Worm (Caenorhabditis elegans): ENCODE measurements around the gene T10C6.7.

The T10C6.7 gene

DNA sequence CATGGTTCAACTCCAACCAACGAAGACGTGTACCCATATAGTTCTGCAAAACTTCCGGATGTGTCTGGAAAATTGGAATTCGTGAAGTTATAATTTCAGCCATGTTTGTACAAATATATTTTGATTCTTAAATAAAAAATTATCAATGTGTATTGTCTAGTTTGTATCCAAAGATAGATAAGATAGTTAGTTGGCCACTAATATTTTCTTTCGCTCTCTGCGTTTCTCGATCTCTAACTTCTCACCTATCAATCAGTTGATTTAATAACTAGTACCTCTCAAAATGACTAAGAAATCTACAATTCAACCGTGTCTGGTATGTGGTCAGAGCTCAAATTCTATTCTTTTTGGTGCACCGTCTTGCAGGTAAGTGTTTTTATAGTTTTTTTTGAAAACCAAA is 39.7 kb upstream of the T10C6.7 start, which contains the start of gene nhr-176:
nhr-176 (plus strand) TSS at position 159 of the 400 bp plus-strand sequence.
- TF ChIP-seq fos-1 (tag; optimal IDR thresholded peaks at IDR 0.05) (peak; percentile 9), lin-39 (tag; optimal IDR thresholded peaks at IDR 0.05) (no peak)

DNA sequence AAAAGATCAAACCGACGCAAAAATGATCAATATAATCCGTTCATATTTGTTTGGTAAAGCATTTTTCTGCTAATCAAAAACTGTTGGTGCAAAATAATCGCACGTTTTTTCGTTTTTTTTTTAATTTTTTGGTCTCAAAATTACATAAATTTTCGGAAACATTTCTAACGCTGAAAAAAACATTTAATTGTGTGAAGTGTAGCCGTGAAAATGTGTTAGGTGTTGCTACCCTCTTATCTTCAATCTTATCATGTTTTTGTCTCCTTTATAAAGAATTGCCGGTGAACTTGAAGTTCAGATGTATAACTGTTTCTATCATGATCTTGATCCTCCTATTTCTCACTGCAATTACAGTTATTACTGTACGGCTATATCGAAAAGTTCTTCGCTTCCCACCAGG is 37.4 kb upstream of the T10C6.7 start, which contains the start of gene cyp-35D1:
cyp-35D1 (plus strand) TSS at position 301 of the 400 bp plus-strand sequence.
- TF ChIP-seq ztf-1 (GFP tag; conservative IDR thresholded peaks at IDR 0.05) (no peak), zag-1 (tag; optimal IDR thresholded peaks at IDR 0.05) (no peak), nhr-25 (tag; optimal IDR thresholded peaks at IDR 0.05) (no peak), lsy-2 (tag; optimal IDR thresholded peaks at IDR 0.05) (no peak), C34F6.9 (tag; optimal IDR thresholded peaks at IDR 0.05) (no peak), lin-11 (tag; optimal IDR thresholded peaks at IDR 0.05) (no peak), ztf-4 (tag; optimal IDR thresholded peaks at IDR 0.05) (no peak), sma-9 (GFP tag; optimal IDR thresholded peaks at IDR 0.05) (no peak), sma-9 (tag; optimal IDR thresholded peaks at IDR 0.05) (no peak), mab-5 (tag; optimal IDR thresholded peaks at IDR 0.05) (no peak), lin-13 (GFP tag; optimal IDR thresholded peaks at IDR 0.05) (no peak), nhr-12 (tag; optimal IDR thresholded peaks at IDR 0.05) (no peak), skn-1 (tag; optimal IDR thresholded peaks at IDR 0.05) (no peak), mdl-1 (tag; optimal IDR thresholded peaks at IDR 0.05) (no peak), nhr-23 (tag; optimal IDR thresholded peaks at IDR 0.05) (no peak), blmp-1 (tag; optimal IDR thresholded peaks at IDR 0.05; ENCODE audit: insufficient read depth) (no peak)

DNA sequence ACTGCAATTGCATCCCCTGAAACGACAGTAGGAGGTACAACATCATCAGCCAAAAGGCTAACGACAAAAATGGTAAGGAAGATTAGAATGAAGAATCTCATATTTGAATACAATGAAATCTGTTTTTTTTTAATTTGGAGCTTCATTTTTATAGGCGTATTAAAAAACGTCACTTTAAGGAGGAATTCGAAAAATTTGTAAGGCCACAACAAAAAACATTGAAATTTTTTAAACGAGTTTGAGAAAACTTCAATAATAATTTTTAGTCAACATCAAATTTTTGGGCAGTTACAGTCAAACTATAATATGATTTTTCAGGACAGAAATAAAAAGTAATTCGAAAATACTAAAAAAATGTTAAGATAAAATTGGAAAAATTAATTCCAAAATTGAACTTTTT is 31.3 kb upstream of the T10C6.7 start, which contains the start of gene F14H3.14:
F14H3.14 (minus strand) TSS at position 101 of the 400 bp plus-strand sequence.
- TF ChIP-seq lsy-2 (tag; optimal IDR thresholded peaks at IDR 0.05), result no peak
- TF ChIP-seq ztf-11 (tag; optimal IDR thresholded peaks at IDR 0.05), result no peak
- TF ChIP-seq nhr-6 (tag; optimal IDR thresholded peaks at IDR 0.05), result no peak
- no peak for TF ChIP-seq crh-2 (tag; optimal IDR thresholded peaks at IDR 0.05)
- TF ChIP-seq unc-39 (tag; optimal IDR thresholded peaks at IDR 0.05), result no peak
- no peak for TF ChIP-seq elt-3 (tag; optimal IDR thresholded peaks at IDR 0.05)
- no peak for TF ChIP-seq skn-1 (tag; optimal IDR thresholded peaks at IDR 0.05)
- no peak for TF ChIP-seq nhr-21 (tag; optimal IDR thresholded peaks at IDR 0.05)
- no peak for TF ChIP-seq ztf-4 (tag; optimal IDR thresholded peaks at IDR 0.05)
- no peak for TF ChIP-seq ztf-1 (GFP tag; conservative IDR thresholded peaks at IDR 0.05)

ce11 chrV:16061993-16062392 is 30.5 kb upstream of the T10C6.7 start, which contains the start of gene fbxa-100:
Gene fbxa-100 (minus strand): TSS chrV:16062093.
- no peak for TF ChIP-seq elt-3 (tag; optimal IDR thresholded peaks at IDR 0.05)

DNA sequence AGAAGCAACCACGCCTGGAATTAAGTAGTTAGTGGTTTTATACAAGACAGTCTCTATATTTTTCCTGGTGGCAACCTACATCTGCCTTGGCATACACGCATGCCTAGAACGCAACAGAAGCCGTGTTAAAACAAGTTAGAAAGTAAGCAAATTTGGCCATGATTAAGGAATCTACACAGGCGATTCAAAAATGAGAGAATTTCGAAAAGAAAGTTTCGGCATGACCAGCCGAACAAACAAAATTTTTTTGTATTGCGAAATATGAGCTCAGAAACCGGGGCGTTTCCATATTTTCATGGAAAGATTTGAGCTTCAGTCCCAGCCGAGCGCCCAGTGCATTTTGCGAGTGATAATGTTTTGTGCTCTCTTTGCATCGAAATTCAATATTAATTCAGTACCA is 28.6 kb upstream of the T10C6.7 start, which contains the start of gene F14H3.15:
F14H3.15 (minus strand) TSS at position 101 of the 400 bp plus-strand sequence.
- TF ChIP-seq sem-4 (tag; optimal IDR thresholded peaks at IDR 0.05), result no peak
- no peak for TF ChIP-seq nhr-129 (tag; optimal IDR thresholded peaks at IDR 0.05)
- TF ChIP-seq aly-2 (tag; optimal IDR thresholded peaks at IDR 0.05), result no peak
- TF ChIP-seq unc-62 (GFP tag; optimal IDR thresholded peaks at IDR 0.05), result no peak
- no peak for TF ChIP-seq lin-13 (GFP tag; optimal IDR thresholded peaks at IDR 0.05)
- TF ChIP-seq ztf-4 (tag; optimal IDR thresholded peaks at IDR 0.05), result no peak
- no peak for TF ChIP-seq lin-11 (tag; optimal IDR thresholded peaks at IDR 0.05)
- TF ChIP-seq nhr-11 (tag; optimal IDR thresholded peaks at IDR 0.05), result no peak
- no peak for TF ChIP-seq snpc-4 (tag; optimal IDR thresholded peaks at IDR 0.05)
- no peak for TF ChIP-seq mdl-1 (tag; optimal IDR thresholded peaks at IDR 0.05)
- TF ChIP-seq nhr-23 (tag; optimal IDR thresholded peaks at IDR 0.05), result no peak
- TF ChIP-seq nhr-77 (tag; optimal IDR thresholded peaks at IDR 0.05), result no peak
- no peak for TF ChIP-seq sma-3 (GFP tag; optimal IDR thresholded peaks at IDR 0.05)
- TF ChIP-seq nhr-10 (tag; optimal IDR thresholded peaks at IDR 0.05), result no peak
- TF ChIP-seq elt-3 (tag; optimal IDR thresholded peaks at IDR 0.05), result no peak

- TF ChIP-seq crh-2 (tag; optimal IDR thresholded peaks at IDR 0.05) (no peak), fos-1 (tag; optimal IDR thresholded peaks at IDR 0.05) (no peak), unc-62 (GFP tag; optimal IDR thresholded peaks at IDR 0.05) (no peak), ceh-16 (tag; optimal IDR thresholded peaks at IDR 0.05) (no peak), snpc-4 (tag; optimal IDR thresholded peaks at IDR 0.05) (no peak), C34F6.9 (tag; optimal IDR thresholded peaks at IDR 0.05) (no peak), ztf-1 (GFP tag; conservative IDR thresholded peaks at IDR 0.05) (no peak), nhr-6 (tag; optimal IDR thresholded peaks at IDR 0.05) (no peak), nhr-12 (tag; optimal IDR thresholded peaks at IDR 0.05) (no peak), unc-39 (tag; optimal IDR thresholded peaks at IDR 0.05) (no peak), ceh-82 (tag; optimal IDR thresholded peaks at IDR 0.05) (no peak), mdl-1 (tag; optimal IDR thresholded peaks at IDR 0.05) (no peak), nhr-21 (tag; optimal IDR thresholded peaks at IDR 0.05) (no peak), zag-1 (tag; optimal IDR thresholded peaks at IDR 0.05) (no peak)
Observed at ce11 chrV:16058872-16059271, 27.4 kb upstream of the T10C6.7 start, which contains the start of gene F14H3.6. Gene F14H3.6 (minus strand): TSS chrV:16058893.
